Fruit fly (Drosophila melanogaster) whole organism, embryonic: ENCODE data around the gene CG45544.

ENCODE experiments used
- Atf3 ChIP-seq: fragments of 200-800 bp; sonication (Bioruptor generic); optimal IDR thresholded peaks from 3 replicates; lab custom pipeline; 2016; ENCODE audit warnings: missing biosample characterization, missing genetic modification characterization
- CG11085 ChIP-seq: fragments of 200-800 bp; sonication (Bioruptor generic); IDR thresholded peaks from 2 replicates; pipeline ENCODE4 v1.3.6; 2022; ENCODE audit warnings: missing biosample characterization, missing genetic modification characterization
- CG12744 ChIP-seq: fragments of 200-800 bp; sonication (Bioruptor generic); optimal IDR thresholded peaks from 2 replicates; lab custom pipeline; 2016; ENCODE audit warnings: missing biosample characterization, missing genetic modification characterization
- CG15479 ChIP-seq: fragments of 200-800 bp; sonication (Bioruptor generic); optimal IDR thresholded peaks from 3 replicates; lab custom pipeline; 2019; ENCODE audit warnings: missing biosample characterization, mild to moderate bottlenecking, missing genetic modification characterization, moderate library complexity
- CG15514 ChIP-seq: fragments of 200-800 bp; sonication (Bioruptor generic); optimal IDR thresholded peaks from 3 replicates; lab custom pipeline; 2017; ENCODE audit warnings: missing biosample characterization, missing genetic modification characterization, mild to moderate bottlenecking, moderate library complexity, missing genetic modification reagents
- CG16813 ChIP-seq: fragments of 200-800 bp; sonication (Bioruptor generic); IDR thresholded peaks from 3 replicates; pipeline ENCODE4 v1.3.6; 2022; ENCODE audit warnings: missing biosample characterization, missing genetic modification characterization; ENCODE audit not compliant: partially characterized antibody
- CG1832 ChIP-seq: fragments of 200-800 bp; sonication (Bioruptor generic); optimal IDR thresholded peaks from 2 replicates; lab custom pipeline; 2017; ENCODE audit warnings: missing biosample characterization, mild to moderate bottlenecking, missing genetic modification characterization, inconsistent platforms
- CG18599 ChIP-seq: fragments of 200-800 bp; sonication (Bioruptor generic); optimal IDR thresholded peaks from 3 replicates; lab custom pipeline; 2017; ENCODE audit warnings: missing biosample characterization, missing genetic modification characterization, mild to moderate bottlenecking, moderate library complexity, missing genetic modification reagents
- CG2129 ChIP-seq: fragments of 200-800 bp; sonication (Bioruptor generic); IDR thresholded peaks from 2 replicates; pipeline ENCODE4 v1.3.6; 2022; ENCODE audit warnings: missing biosample characterization, missing genetic modification characterization; ENCODE audit not compliant: partially characterized antibody
- CG30431 ChIP-seq: fragments of 200-800 bp; sonication (Bioruptor generic); optimal IDR thresholded peaks from 2 replicates; lab custom pipeline; 2017; ENCODE audit warnings: missing biosample characterization, missing genetic modification characterization
- CG4730 ChIP-seq: fragments of 200-800 bp; sonication (Bioruptor generic); IDR thresholded peaks from 2 replicates; pipeline ENCODE4 v1.3.6; 2022; ENCODE audit warnings: missing biosample characterization, missing genetic modification characterization
- CG7928 ChIP-seq: fragments of 200-800 bp; sonication (Bioruptor generic); optimal IDR thresholded peaks from 2 replicates; lab custom pipeline; 2017; ENCODE audit warnings: missing biosample characterization, mild to moderate bottlenecking, missing genetic modification characterization
- CG8765 ChIP-seq: fragments of 200-800 bp; sonication (Bioruptor generic); IDR thresholded peaks from 2 replicates; pipeline ENCODE4 v1.3.6; 2022; ENCODE audit warnings: missing biosample characterization, missing genetic modification characterization
- Ets65A ChIP-seq: fragments of 200-800 bp; sonication (Bioruptor generic); peaks from one replicate; lab custom pipeline; 2016; ENCODE audit warnings: missing biosample characterization, missing genetic modification characterization
- Fer1 ChIP-seq: fragments of 200-800 bp; sonication (Bioruptor generic); optimal IDR thresholded peaks from 2 replicates; lab custom pipeline; 2017; ENCODE audit warnings: missing biosample characterization, mild to moderate bottlenecking, missing genetic modification characterization
- Gsc ChIP-seq: fragments of 200-800 bp; sonication (Bioruptor generic); IDR thresholded peaks from 2 replicates; pipeline ENCODE4 v1.3.6; 2022; ENCODE audit warnings: missing biosample characterization, missing genetic modification characterization
- HLH4C ChIP-seq: fragments of 200-800 bp; sonication (Bioruptor generic); IDR thresholded peaks from 3 replicates; pipeline ENCODE4 v1.3.6; 2022; ENCODE audit warnings: missing biosample characterization, missing genetic modification characterization; ENCODE audit not compliant: partially characterized antibody
- HmgZ ChIP-seq: fragments of 200-800 bp; sonication (Bioruptor generic); optimal IDR thresholded peaks from 2 replicates; lab custom pipeline; 2018; ENCODE audit warnings: missing biosample characterization, mild to moderate bottlenecking, missing genetic modification characterization
- Hmr ChIP-seq: fragments of 200-800 bp; sonication (Bioruptor generic); optimal IDR thresholded peaks from 3 replicates; lab custom pipeline; 2017; ENCODE audit warnings: mild to moderate bottlenecking, missing biosample characterization, missing genetic modification reagents, missing genetic modification characterization
- Hmx ChIP-seq: fragments of 200-800 bp; sonication (Bioruptor generic); optimal IDR thresholded peaks from 2 replicates; lab custom pipeline; 2016; ENCODE audit warnings: missing biosample characterization, missing genetic modification characterization
- Poxn ChIP-seq: fragments of 200-800 bp; sonication (Bioruptor generic); IDR thresholded peaks from 2 replicates; pipeline ENCODE4 v1.3.6; 2022; ENCODE audit warnings: missing biosample characterization, missing genetic modification characterization
- Ptx1 ChIP-seq: fragments of 200-800 bp; sonication (Bioruptor generic); IDR thresholded peaks from 2 replicates; pipeline ENCODE4 v1.3.6; 2022; ENCODE audit warnings: missing biosample characterization, missing genetic modification characterization
- Ravus ChIP-seq: fragments of 200-800 bp; sonication (Bioruptor generic); IDR thresholded peaks from 2 replicates; pipeline ENCODE4 v1.3.6; 2022; ENCODE audit warnings: missing biosample characterization, missing genetic modification characterization
- Taf1 ChIP-seq: fragments of 200-800 bp; sonication (Bioruptor generic); IDR thresholded peaks from 2 replicates; pipeline ENCODE4 v1.3.6; 2022; ENCODE audit warnings: missing biosample characterization, missing genetic modification characterization
- Trl ChIP-seq, 3 experiments: fragments of >200 bp in 2 of 3; fragments of 200-800 bp in 1 of 3; sonication (Bioruptor generic) in 1 of 3; optimal IDR thresholded peaks; 2 replicates in 1 of 3; 3 replicates in 2 of 3; lab custom pipeline; 2016 to 2017; ENCODE audit warnings: missing biosample characterization in 1 of 3, missing genetic modification characterization in 1 of 3
- Vsx1 ChIP-seq: fragments of 200-800 bp; sonication (Bioruptor generic); optimal IDR thresholded peaks from 2 replicates; lab custom pipeline; 2017; ENCODE audit warnings: missing biosample characterization, mild to moderate bottlenecking, missing genetic modification characterization, missing genetic modification reagents
- ara ChIP-seq: fragments of 200-800 bp; sonication (Bioruptor generic); IDR thresholded peaks from 2 replicates; pipeline ENCODE4 v1.3.6; 2022; ENCODE audit warnings: missing biosample characterization, missing genetic modification characterization
- btn ChIP-seq: fragments of 200-800 bp; sonication (Bioruptor generic); optimal IDR thresholded peaks from 2 replicates; lab custom pipeline; 2016; ENCODE audit warnings: missing biosample characterization, missing genetic modification characterization
- cg ChIP-seq: fragments of 200-800 bp; sonication (Bioruptor generic); optimal IDR thresholded peaks from 3 replicates; lab custom pipeline; 2019; ENCODE audit warnings: missing biosample characterization, mild to moderate bottlenecking, missing genetic modification characterization, moderate library complexity
- chn ChIP-seq: fragments of 200-800 bp; sonication (Bioruptor generic); optimal IDR thresholded peaks from 2 replicates; lab custom pipeline; 2016; ENCODE audit warnings: missing biosample characterization, missing genetic modification characterization
- crol ChIP-seq: fragments of 200-800 bp; sonication (Bioruptor generic); IDR thresholded peaks from 2 replicates; pipeline ENCODE4 v1.3.6; 2022; ENCODE audit warnings: missing biosample characterization, missing genetic modification characterization
- crp ChIP-seq, 2 experiments: fragments of 200-800 bp; sonication (Bioruptor generic); optimal IDR thresholded peaks; 2 replicates in 1 of 2; 3 replicates in 1 of 2; lab custom pipeline; 2017; ENCODE audit warnings: missing biosample characterization in 2 of 2, missing genetic modification characterization in 2 of 2, mild to moderate bottlenecking in 1 of 2, moderate library complexity in 1 of 2
- disco-r ChIP-seq: fragments of 200-800 bp; sonication (Bioruptor generic); optimal IDR thresholded peaks from 2 replicates; lab custom pipeline; 2016; ENCODE audit warnings: missing biosample characterization, missing genetic modification characterization
- en ChIP-seq: fragments of 200-800 bp; sonication (Bioruptor generic); optimal IDR thresholded peaks from 2 replicates; lab custom pipeline; 2016; ENCODE audit warnings: missing biosample characterization, missing genetic modification characterization
- eve ChIP-seq, 2 experiments: fragments of >200 bp; optimal IDR thresholded peaks; 2 replicates each; lab custom pipeline; 2017; ENCODE audit warnings: missing biosample characterization in 2 of 2, missing genetic modification characterization in 2 of 2
- fru ChIP-seq: fragments of >200 bp; optimal IDR thresholded peaks from 2 replicates; lab custom pipeline; 2017
- ken ChIP-seq: fragments of 200-800 bp; sonication (Bioruptor generic); IDR thresholded peaks from 3 replicates; pipeline ENCODE4 v1.3.6; 2022; ENCODE audit warnings: missing biosample characterization, missing genetic modification characterization
- lbe ChIP-seq: fragments of 200-800 bp; sonication (Bioruptor generic); optimal IDR thresholded peaks from 2 replicates; lab custom pipeline; 2016; ENCODE audit warnings: missing biosample characterization, mild to moderate bottlenecking, missing genetic modification characterization
- lola ChIP-seq, 3 experiments: fragments of >200 bp in 2 of 3; fragments of 200-800 bp in 1 of 3; sonication (Bioruptor generic) in 1 of 3; optimal IDR thresholded peaks; 2 replicates each; lab custom pipeline; 2017 to 2019; ENCODE audit warnings: missing biosample characterization in 3 of 3, missing genetic modification characterization in 3 of 3, mild to moderate bottlenecking in 1 of 3, moderate library complexity in 1 of 3
- nerfin-1 ChIP-seq: fragments of 200-800 bp; sonication (Bioruptor generic); optimal IDR thresholded peaks from 3 replicates; lab custom pipeline; 2019; ENCODE audit warnings: missing biosample characterization, mild to moderate bottlenecking, missing genetic modification characterization, moderate library complexity
- nom ChIP-seq: fragments of 200-800 bp; sonication (Bioruptor generic); optimal IDR thresholded peaks from 2 replicates; lab custom pipeline; 2017; ENCODE audit warnings: missing biosample characterization, missing genetic modification characterization, mild to moderate bottlenecking, moderate library complexity, missing genetic modification reagents
- odd ChIP-seq: fragments of 200-800 bp; sonication (Bioruptor generic); optimal IDR thresholded peaks from 2 replicates; lab custom pipeline; 2017; ENCODE audit warnings: missing biosample characterization, mild to moderate bottlenecking, missing genetic modification characterization
- row ChIP-seq: fragments of 200-800 bp; sonication (Bioruptor generic); IDR thresholded peaks from 3 replicates; pipeline ENCODE4 v1.3.6; 2022; ENCODE audit warnings: missing biosample characterization, missing genetic modification characterization
- sim ChIP-seq: fragments of 200-800 bp; sonication (Bioruptor generic); IDR thresholded peaks from 2 replicates; pipeline ENCODE4 v1.3.6; 2022; ENCODE audit warnings: missing biosample characterization, missing genetic modification characterization
- slbo ChIP-seq: fragments of 200-800 bp; sonication (Bioruptor generic); IDR thresholded peaks from 2 replicates; pipeline ENCODE4 v1.3.6; 2022; ENCODE audit warnings: missing biosample characterization, missing genetic modification characterization
- twi ChIP-seq: fragments of 200-800 bp; optimal IDR thresholded peaks from 2 replicates; lab custom pipeline; 2019; ENCODE audit warnings: missing biosample characterization, mild to moderate bottlenecking, missing genetic modification characterization, moderate library complexity
- zfh1 ChIP-seq: fragments of 200-800 bp; sonication (Bioruptor generic); IDR thresholded peaks from 3 replicates; pipeline ENCODE4 v1.3.6; 2022; ENCODE audit warnings: missing biosample characterization, missing genetic modification characterization

CG45544 gene

DNA sequence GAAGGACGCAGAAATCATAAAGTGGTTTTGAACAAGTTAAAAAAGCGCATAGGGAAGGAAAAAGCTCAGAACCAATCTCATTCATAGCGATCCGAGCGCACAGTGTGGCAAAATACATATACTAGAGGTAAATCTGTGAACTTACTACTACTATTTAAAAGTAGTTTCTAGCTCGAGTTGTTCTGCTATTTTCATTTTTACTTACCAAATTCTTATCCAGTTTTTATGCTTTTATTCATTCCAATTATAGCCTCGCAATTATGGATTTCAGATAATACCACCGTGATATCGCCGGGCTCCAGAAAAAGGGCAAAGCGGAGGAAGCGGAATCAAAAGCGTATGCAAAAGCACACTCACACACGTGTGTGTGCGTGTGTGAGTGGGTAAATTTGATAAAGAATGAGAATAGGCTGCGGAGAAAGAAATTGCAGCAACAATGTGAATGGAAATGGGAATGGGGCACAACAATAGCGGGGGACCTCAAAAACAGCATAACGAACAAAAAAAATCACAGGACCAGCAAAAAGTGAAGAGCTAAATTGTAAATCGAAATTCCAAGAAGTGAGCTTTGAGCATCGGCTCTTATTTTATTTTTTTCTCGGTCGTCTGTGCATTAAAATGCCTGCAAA, 640 bp downstream of the CG45544 start (continued):
- TF ChIP-seq row (no peak), Gsc (no peak), lbe (peak; percentile 81), lola (GFP tag; optimal IDR thresholded peaks at IDR 0.05; lab: Kevin White, UChicago) (no peak), Poxn (GFP tag; lab: Robert Waterston, UW) (no peak), CG4730 (GFP tag; lab: Robert Waterston, UW) (0 out of 2 replicates have a peak, but pooled peaks have one; percentile 11), Vsx1 (GFP tag; lab: Kevin White, UChicago) (no peak), slbo (no peak), Ets65A (GFP tag; lab: Kevin White, UChicago) (peak; percentile 61), nom (GFP tag; lab: Kevin White, UChicago) (peak; percentile 26), zfh1 (peak; percentile 51; the same call in 1 of the 3 replicates)

DNA sequence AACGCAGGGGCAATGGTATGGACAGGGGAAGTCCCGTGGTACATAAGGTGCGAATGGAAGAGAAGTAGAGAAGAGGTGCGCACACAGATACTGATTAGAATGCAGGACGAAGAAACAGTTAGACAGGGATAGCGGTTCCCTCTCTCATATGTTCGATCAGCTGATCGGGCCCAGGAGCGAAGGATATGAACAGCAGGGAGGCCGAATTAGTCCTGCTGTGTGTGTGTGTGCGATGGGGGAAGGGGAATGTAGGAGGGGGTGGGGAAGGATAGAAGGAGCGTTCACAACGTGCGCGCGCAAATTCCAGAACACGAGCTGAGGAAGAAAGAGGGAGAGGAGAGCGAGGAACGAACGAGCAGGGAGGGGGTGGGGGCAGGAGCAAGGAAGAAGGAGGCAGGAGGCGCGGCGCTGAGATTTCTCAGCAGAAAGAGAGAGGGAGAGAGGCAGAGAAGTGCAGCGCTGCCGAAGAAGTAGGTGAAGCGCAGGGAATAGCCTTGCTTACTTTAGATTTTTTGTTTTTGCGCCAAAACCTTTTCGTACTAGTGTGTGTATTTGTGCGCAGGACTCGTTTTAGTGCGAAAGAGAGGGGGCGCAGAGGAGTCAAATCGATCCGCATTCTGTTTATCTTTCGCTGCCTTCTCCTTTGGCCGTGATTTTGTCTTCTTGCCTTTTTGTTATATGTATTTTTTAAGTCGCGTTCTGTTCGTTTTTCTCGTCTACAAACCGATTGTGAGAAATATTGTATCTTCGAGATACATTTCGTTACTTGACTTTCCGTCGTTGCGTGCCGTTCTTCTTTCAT, 1.8 kb downstream of the CG45544 start:
- TF ChIP-seq Atf3 (GFP tag; lab: Kevin White, UChicago) (no peak), Taf1 (GFP tag; lab: Robert Waterston, UW) (no peak), odd (no peak), Trl (optimal IDR thresholded peaks at IDR 0.05; lab: Kevin White, UChicago) (peak in 1 of 2 experiments; percentile 43), Trl (GFP tag; optimal IDR thresholded peaks at IDR 0.05; lab: Kevin White, UChicago) (no peak), eve (GFP tag; optimal IDR thresholded peaks at IDR 0.05; lab: Kevin White, UChicago) (no peak), CG15479 (GFP tag; lab: Kevin White, UChicago) (peak; percentile 49), Hmx (GFP tag; lab: Kevin White, UChicago) (no peak), fru (no peak), CG7928 (GFP tag; lab: Kevin White, UChicago) (no peak), ken (no peak), lola (GFP tag; optimal IDR thresholded peaks at IDR 0.05; lab: Kevin White, UChicago) (no peak), HLH4C (GFP tag; lab: Robert Waterston, UW) (no peak), CG11085 (GFP tag; lab: Robert Waterston, UW) (no peak), CG30431 (GFP tag; lab: Kevin White, UChicago) (no peak), ara (GFP tag; lab: Robert Waterston, UW) (no peak), CG12744 (GFP tag; lab: Kevin White, UChicago) (no peak), crol (GFP tag; lab: Robert Waterston, UW) (peak; percentile 91), CG18599 (no peak), Hmr (GFP tag; lab: Kevin White, UChicago) (no peak), CG16813 (no peak), CG2129 (GFP tag; lab: Robert Waterston, UW) (no peak), crp (GFP tag; optimal IDR thresholded peaks at IDR 0.05; lab: Kevin White, UChicago) (peak in 1 of 2 experiments; percentile 70), twi (tag; lab: Kevin White, UChicago) (peak; percentile 57), HmgZ (tag; lab: Kevin White, UChicago) (no peak), nom (GFP tag; lab: Kevin White, UChicago) (peak; percentile 27), Ptx1 (GFP tag; lab: Robert Waterston, UW) (no peak), nerfin-1 (peak; percentile 50), CG15514 (no peak), disco-r (GFP tag; lab: Kevin White, UChicago) (no peak), lbe (no peak), cg (GFP tag; lab: Kevin White, UChicago) (peak; percentile 38), Ravus (no peak), CG8765 (GFP tag; lab: Robert Waterston, UW) (no peak), en (GFP tag; lab: Kevin White, UChicago) (no peak), btn (no peak), Fer1 (GFP tag; lab: Kevin White, UChicago) (no peak), chn (GFP tag; lab: Kevin White, UChicago) (no peak), CG1832 (GFP tag; lab: Kevin White, UChicago) (peak; percentile 60), sim (GFP tag; lab: Robert Waterston, UW) (no peak)
